Worm (Caenorhabditis elegans) whole organism, L3 larva: ENCODE measurements around the gene rund-1.

Experiments used
- ZK546.5 ChIP-seq: sonication (generic microtip); optimal IDR thresholded peaks from 2 replicates; lab custom pipeline; 2017; ENCODE audit warnings: missing biosample characterization, missing genetic modification characterization
- ztf-4 ChIP-seq: fragments of 150-350 bp; optimal IDR thresholded peaks from 2 replicates; lab custom pipeline; 2014; ENCODE audit warnings: missing biosample characterization, missing genetic modification characterization

DNA sequence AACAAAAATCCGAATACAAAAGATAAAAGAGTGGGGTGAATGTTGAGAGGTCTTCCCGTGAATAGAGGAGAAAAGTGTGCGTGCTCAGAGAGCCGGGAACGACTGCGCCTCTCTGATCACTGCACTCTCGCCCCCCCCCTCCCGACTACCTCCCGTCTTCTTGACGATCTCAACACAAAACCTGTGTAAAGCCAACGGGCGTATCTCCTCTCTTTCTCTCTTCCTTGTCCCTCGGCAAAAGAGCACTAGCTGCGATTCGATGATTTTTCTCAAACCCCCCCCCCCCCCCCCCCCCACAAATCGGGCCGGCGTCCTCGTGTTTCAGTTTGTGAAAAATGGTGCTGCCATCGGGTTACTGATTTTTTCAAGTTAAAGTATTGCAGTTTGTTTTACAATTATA, 39.9 kb downstream of the rund-1 start:
- TF ChIP-seq ZK546.5 (tag; lab: Kevin White, UChicago) (no peak), ztf-4 (tag; lab: Kevin White, UChicago) (no peak)
